Worm (Caenorhabditis elegans): Measurements from ENCODE around the gene D1086.5.
A peak's percentile ranks its signal among the peaks of the same experiment; 100 is the strongest.

The D1086.5 gene

ce11 chrV:14067816-14068296 lies 22.3 kb downstream of the D1086.5 start, which contains the start of gene D1086.17:
D1086.17 (plus strand) TSS chrV:14067866.
- TF ChIP-seq aly-2 (tag; optimal IDR thresholded peaks at IDR 0.05) = no peak
- no peak for TF ChIP-seq ceh-16 (tag; optimal IDR thresholded peaks at IDR 0.05)
- TF ChIP-seq elt-3 (tag; optimal IDR thresholded peaks at IDR 0.05) = no peak
- TF ChIP-seq sma-9 (GFP tag; optimal IDR thresholded peaks at IDR 0.05) = no peak
- no peak for TF ChIP-seq sma-9 (tag; optimal IDR thresholded peaks at IDR 0.05)
- no peak for TF ChIP-seq ztf-1 (GFP tag; conservative IDR thresholded peaks at IDR 0.05)
- TF ChIP-seq dmd-4 (tag; optimal IDR thresholded peaks at IDR 0.05) = no peak
- no peak for TF ChIP-seq lin-13 (GFP tag; optimal IDR thresholded peaks at IDR 0.05)
- no peak for TF ChIP-seq nhr-77 (tag; optimal IDR thresholded peaks at IDR 0.05)
- TF ChIP-seq mab-5 (tag; optimal IDR thresholded peaks at IDR 0.05) = no peak
- no peak for TF ChIP-seq nhr-129 (tag; optimal IDR thresholded peaks at IDR 0.05)
- TF ChIP-seq lsy-2 (tag; optimal IDR thresholded peaks at IDR 0.05) = no peak
- no peak for TF ChIP-seq Y55F3AM.14 (GFP tag; optimal IDR thresholded peaks at IDR 0.05)
- no peak for TF ChIP-seq unc-62 (GFP tag; optimal IDR thresholded peaks at IDR 0.05)
- no peak for TF ChIP-seq mbf-1 (tag; optimal IDR thresholded peaks at IDR 0.05)
- no peak for TF ChIP-seq nhr-12 (tag; optimal IDR thresholded peaks at IDR 0.05)
- no peak for TF ChIP-seq ZK546.5 (tag; optimal IDR thresholded peaks at IDR 0.05)
- TF ChIP-seq R02D3.7 (tag; optimal IDR thresholded peaks at IDR 0.05) = no peak
- no peak for TF ChIP-seq F13H6.1 (tag; optimal IDR thresholded peaks at IDR 0.05)
- no peak for TF ChIP-seq nhr-10 (tag; optimal IDR thresholded peaks at IDR 0.05)

- TF ChIP-seq sma-3 (GFP tag; optimal IDR thresholded peaks at IDR 0.05) (no peak), unc-39 (tag; optimal IDR thresholded peaks at IDR 0.05) (no peak), zag-1 (tag; optimal IDR thresholded peaks at IDR 0.05) (no peak), ztf-1 (GFP tag; conservative IDR thresholded peaks at IDR 0.05) (no peak), Y55F3AM.14 (GFP tag; optimal IDR thresholded peaks at IDR 0.05) (no peak), elt-3 (tag; optimal IDR thresholded peaks at IDR 0.05) (no peak), mab-5 (tag; optimal IDR thresholded peaks at IDR 0.05) (no peak), ama-1 (optimal IDR thresholded peaks at IDR 0.05) (no peak), snpc-4 (tag; optimal IDR thresholded peaks at IDR 0.05) (no peak), nhr-6 (tag; optimal IDR thresholded peaks at IDR 0.05) (no peak), nhr-21 (tag; optimal IDR thresholded peaks at IDR 0.05) (no peak), lin-39 (tag; optimal IDR thresholded peaks at IDR 0.05) (no peak), aly-2 (tag; optimal IDR thresholded peaks at IDR 0.05) (no peak), sma-9 (GFP tag; optimal IDR thresholded peaks at IDR 0.05) (no peak), sma-9 (tag; optimal IDR thresholded peaks at IDR 0.05) (no peak), nhr-77 (tag; optimal IDR thresholded peaks at IDR 0.05) (no peak), lin-13 (GFP tag; optimal IDR thresholded peaks at IDR 0.05) (no peak), blmp-1 (tag; optimal IDR thresholded peaks at IDR 0.05; ENCODE audit: insufficient read depth) (no peak), ZK546.5 (tag; optimal IDR thresholded peaks at IDR 0.05) (no peak)
These were observed 25.7 kb downstream of the D1086.5 start, which contains the start of gene D1086.21 for ce11 chrV:14064422-14064821. D1086.21 (plus strand) TSS chrV:14064722.

ce11 chrV:14063980-14064379 lies 26.2 kb downstream of the D1086.5 start:
- TF ChIP-seq egl-27 (tag; optimal IDR thresholded peaks at IDR 0.05) (no peak), peb-1 (tag; optimal IDR thresholded peaks at IDR 0.05) (no peak), elt-1 (tag; optimal IDR thresholded peaks at IDR 0.05) (no peak), ztf-1 (GFP tag; conservative IDR thresholded peaks at IDR 0.05) (no peak), nhr-237 (tag; optimal IDR thresholded peaks at IDR 0.05) (no peak), ama-1 (optimal IDR thresholded peaks at IDR 0.05) (no peak), F13H6.1 (tag; optimal IDR thresholded peaks at IDR 0.05) (no peak)

ce11 chrV:14057540-14057939 lies 32.6 kb downstream of the D1086.5 start, which contains the start of gene F58D12.3:
F58D12.3 (plus strand) TSS chrV:14057840.
- TF ChIP-seq aly-2 (tag; optimal IDR thresholded peaks at IDR 0.05) (no peak), nhr-77 (tag; optimal IDR thresholded peaks at IDR 0.05) (no peak), mbf-1 (tag; optimal IDR thresholded peaks at IDR 0.05) (no peak), elt-3 (tag; optimal IDR thresholded peaks at IDR 0.05) (no peak), nhr-21 (tag; optimal IDR thresholded peaks at IDR 0.05) (no peak), nhr-25 (tag; optimal IDR thresholded peaks at IDR 0.05) (no peak), alr-1 (tag; optimal IDR thresholded peaks at IDR 0.05) (no peak), ZK546.5 (tag; optimal IDR thresholded peaks at IDR 0.05) (no peak)

- TF ChIP-seq nhr-237 (tag; optimal IDR thresholded peaks at IDR 0.05) = peak; percentile 33
- peak; percentile 89 for TF ChIP-seq ceh-16 (tag; optimal IDR thresholded peaks at IDR 0.05)
- peak; percentile 94 for TF ChIP-seq lin-11 (tag; optimal IDR thresholded peaks at IDR 0.05)
- TF ChIP-seq skn-1 (tag; optimal IDR thresholded peaks at IDR 0.05) = peak; percentile 13
- peak; percentile 96 for TF ChIP-seq F13H6.1 (tag; optimal IDR thresholded peaks at IDR 0.05)
- TF ChIP-seq nhr-129 (tag; optimal IDR thresholded peaks at IDR 0.05) = peak; percentile 68
- peak; percentile 69 for TF ChIP-seq zag-1 (tag; optimal IDR thresholded peaks at IDR 0.05)
- peak; percentile 60 for TF ChIP-seq dmd-4 (tag; optimal IDR thresholded peaks at IDR 0.05)
- TF ChIP-seq sem-4 (tag; optimal IDR thresholded peaks at IDR 0.05) = peak; percentile 93
- TF ChIP-seq crh-2 (tag; optimal IDR thresholded peaks at IDR 0.05) = peak; percentile 93
- peak; percentile 90 for TF ChIP-seq nhr-25 (tag; optimal IDR thresholded peaks at IDR 0.05)
- peak; percentile 58 to 68 for TF ChIP-seq mdl-1 (tag; optimal IDR thresholded peaks at IDR 0.05)
- TF ChIP-seq nhr-77 (tag; optimal IDR thresholded peaks at IDR 0.05) = peak; percentile 7
- peak; percentile 67 for TF ChIP-seq mab-5 (tag; optimal IDR thresholded peaks at IDR 0.05)
- peak; percentile 78 for TF ChIP-seq unc-55 (GFP tag; optimal IDR thresholded peaks at IDR 0.05)
- peak; percentile 87 for TF ChIP-seq lin-13 (GFP tag; optimal IDR thresholded peaks at IDR 0.05)
- TF ChIP-seq unc-62 (GFP tag; optimal IDR thresholded peaks at IDR 0.05) = peak; percentile 55
- TF ChIP-seq ZK546.5 (tag; optimal IDR thresholded peaks at IDR 0.05) = peak; percentile 35
- TF ChIP-seq Y55F3AM.14 (GFP tag; optimal IDR thresholded peaks at IDR 0.05) = peak; percentile 86
- peak; percentile 67 for TF ChIP-seq ceh-82 (tag; optimal IDR thresholded peaks at IDR 0.05)
- TF ChIP-seq fos-1 (tag; optimal IDR thresholded peaks at IDR 0.05) = peak; percentile 83
These were observed 35.1 kb downstream of the D1086.5 start for ce11 chrV:14055097-14055496.
